Worm (Caenorhabditis elegans): ENCODE results near the gene C55B6.1.

Gene C55B6.1

DNA sequence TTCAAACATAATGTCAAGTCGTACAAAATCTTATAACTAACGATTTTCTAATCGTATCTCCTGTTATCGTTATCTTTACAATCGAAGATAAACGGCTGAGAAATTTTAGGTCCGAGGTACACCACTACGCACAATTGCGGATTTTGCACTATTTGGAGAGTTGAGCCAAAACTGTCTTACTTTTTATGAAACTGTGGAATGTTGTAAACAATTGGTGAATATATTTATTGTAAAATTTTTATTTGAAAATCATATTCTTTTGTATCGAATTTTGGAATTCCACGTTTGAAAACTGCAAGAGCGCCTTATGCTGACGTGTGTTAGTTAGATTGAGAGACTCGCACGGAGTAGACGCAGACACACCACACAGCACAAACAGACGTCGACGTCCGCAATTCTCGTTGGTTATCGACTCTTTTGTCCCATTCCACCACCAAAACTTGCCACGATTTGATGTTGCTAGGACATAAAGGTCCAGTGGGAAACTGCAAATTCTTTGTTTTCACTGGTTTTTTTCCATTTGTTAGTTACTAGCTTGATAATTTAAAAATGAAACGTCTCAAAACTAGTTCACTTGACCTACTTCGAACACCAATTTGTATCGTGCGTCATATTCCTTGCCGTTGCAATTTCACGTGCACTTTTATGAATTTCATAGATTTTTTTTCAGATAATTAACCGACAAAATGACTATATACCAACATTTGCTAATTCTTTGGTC lies 6.1 kb upstream of the C55B6.1 start, which contains the start of gene dnj-7 (continued):
- TF ChIP-seq nhr-237 (tag; optimal IDR thresholded peaks at IDR 0.05), result no peak
- 0 out of 2 replicates have a peak, but pooled peaks have one; percentile 22 for TF ChIP-seq grh-1 (GFP tag; IDR thresholded peaks at IDR 0.05)
- TF ChIP-seq fkh-8 (tag; optimal IDR thresholded peaks at IDR 0.05), result peak; percentile 2

DNA sequence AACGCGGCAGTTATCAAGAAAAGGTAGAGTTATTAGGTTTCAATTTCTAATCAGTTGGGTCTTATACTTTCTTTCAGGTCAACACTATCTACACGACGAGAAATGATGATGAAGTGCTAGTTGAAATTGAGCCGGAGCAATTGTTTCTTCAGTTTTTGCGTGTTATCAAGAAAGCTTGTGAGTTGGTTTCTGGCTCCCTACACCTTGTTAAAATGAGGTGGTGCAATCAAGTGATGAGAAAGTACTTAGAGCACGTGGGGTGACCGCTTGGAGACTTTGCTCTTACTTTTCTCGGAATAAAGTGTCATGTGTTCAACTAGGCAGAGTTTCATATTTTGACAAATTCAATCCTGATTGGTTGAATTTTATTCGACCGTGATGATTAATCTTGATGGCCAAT lies 311 bp downstream of the C55B6.1 start:
- TF ChIP-seq nhr-71 (tag; optimal IDR thresholded peaks at IDR 0.05) (peak; percentile 46), nhr-20 (tag; optimal IDR thresholded peaks at IDR 0.05) (peak; percentile 6), elt-2 (tag; optimal IDR thresholded peaks at IDR 0.05) (peak; percentile 93), nhr-85 (tag) (no peak), nhr-19 (GFP tag; conservative IDR thresholded peaks at IDR 0.05) (peak; percentile 30), mdl-1 (tag; optimal IDR thresholded peaks at IDR 0.05) (peak in 1 of 2 experiments; percentile 13), sup-37 (GFP tag; optimal IDR thresholded peaks at IDR 0.05) (no peak), rnt-1 (tag; optimal IDR thresholded peaks at IDR 0.05) (peak; percentile 13), lin-35 (GFP tag; optimal IDR thresholded peaks at IDR 0.05) (peak in 1 of 2 experiments; percentile 30)

DNA sequence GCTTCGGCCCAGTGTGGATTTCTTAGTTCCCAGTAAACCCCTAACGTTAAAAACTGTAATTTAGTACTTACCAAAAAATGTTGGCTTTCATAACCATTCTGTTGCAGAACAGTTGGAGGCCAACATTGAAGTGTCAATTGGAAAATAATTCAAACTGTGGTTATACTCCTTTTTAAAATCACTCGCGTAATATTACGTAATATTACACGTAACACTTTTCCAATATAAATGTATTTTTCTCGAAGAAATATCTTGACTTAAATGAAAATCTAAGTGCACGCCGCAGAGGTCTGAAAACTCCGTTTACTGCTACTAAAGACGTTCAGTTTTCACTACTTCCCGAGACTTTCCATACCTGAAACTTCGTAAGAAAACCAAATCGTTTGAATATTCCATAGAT lies 4.0 kb downstream of the C55B6.1 start:
- no peak for TF ChIP-seq tlp-1 (tag; optimal IDR thresholded peaks at IDR 0.05)
- no peak for TF ChIP-seq efl-1 (optimal IDR thresholded peaks at IDR 0.05)
- TF ChIP-seq efl-1 (GFP tag; optimal IDR thresholded peaks at IDR 0.05 in 1 of 2), result peak in 1 of 2 experiments; percentile 26
- no peak for TF ChIP-seq nhr-28 (tag; optimal IDR thresholded peaks at IDR 0.05)
- no peak for TF ChIP-seq ceh-88 (GFP tag; IDR thresholded peaks at IDR 0.05)

DNA sequence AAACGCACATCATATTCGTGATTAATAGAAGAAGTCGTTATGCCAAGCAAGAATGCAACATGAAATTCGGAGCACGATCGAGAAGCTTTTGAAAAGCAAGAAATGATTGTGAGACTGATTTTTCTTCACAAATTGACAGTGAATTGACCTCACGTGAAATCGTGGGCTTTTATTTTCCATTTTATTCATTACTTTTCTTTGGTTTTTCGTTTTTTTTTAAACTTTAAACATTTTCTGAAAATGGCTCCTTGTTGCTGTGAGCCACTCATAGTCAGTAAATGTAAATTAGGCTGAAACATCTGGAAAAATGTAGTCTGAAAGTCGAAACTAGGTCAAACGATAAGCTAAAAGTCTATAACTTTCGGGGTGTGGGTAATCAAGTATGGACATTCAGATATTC lies 5.0 kb downstream of the C55B6.1 start, which contains the start of gene C55B6.5:
TSS of gene C55B6.5 (minus strand) at position 101 of the 400 bp plus-strand sequence.
- TF ChIP-seq snu-23 (GFP tag; optimal IDR thresholded peaks at IDR 0.05) (no peak), zip-4 (GFP tag; optimal IDR thresholded peaks at IDR 0.05) (no peak), fkh-8 (tag; optimal IDR thresholded peaks at IDR 0.05) (no peak), lir-3 (tag; optimal IDR thresholded peaks at IDR 0.05; ENCODE audit: poor library complexity) (no peak), nhr-84 (tag; optimal IDR thresholded peaks at IDR 0.05) (no peak), unc-98 (GFP tag; IDR thresholded peaks at IDR 0.05) (no peak), mef-2 (tag; optimal IDR thresholded peaks at IDR 0.05) (no peak), xbp-1 (tag; optimal IDR thresholded peaks at IDR 0.05) (no peak), unc-30 (tag; optimal IDR thresholded peaks at IDR 0.05) (no peak), lin-39 (tag; optimal IDR thresholded peaks at IDR 0.05) (no peak), mdl-1 (tag; optimal IDR thresholded peaks at IDR 0.05) (no peak), C34B4.2 (tag; optimal IDR thresholded peaks at IDR 0.05) (no peak), nhr-47 (tag; optimal IDR thresholded peaks at IDR 0.05) (no peak), ama-1 (optimal IDR thresholded peaks at IDR 0.05) (no peak), mab-9 (GFP tag; IDR thresholded peaks at IDR 0.05) (no peak), fos-1 (tag; optimal IDR thresholded peaks at IDR 0.05) (no peak), skn-1 (tag; optimal IDR thresholded peaks at IDR 0.05) (no peak), unc-62 (GFP tag; optimal IDR thresholded peaks at IDR 0.05) (no peak)

DNA sequence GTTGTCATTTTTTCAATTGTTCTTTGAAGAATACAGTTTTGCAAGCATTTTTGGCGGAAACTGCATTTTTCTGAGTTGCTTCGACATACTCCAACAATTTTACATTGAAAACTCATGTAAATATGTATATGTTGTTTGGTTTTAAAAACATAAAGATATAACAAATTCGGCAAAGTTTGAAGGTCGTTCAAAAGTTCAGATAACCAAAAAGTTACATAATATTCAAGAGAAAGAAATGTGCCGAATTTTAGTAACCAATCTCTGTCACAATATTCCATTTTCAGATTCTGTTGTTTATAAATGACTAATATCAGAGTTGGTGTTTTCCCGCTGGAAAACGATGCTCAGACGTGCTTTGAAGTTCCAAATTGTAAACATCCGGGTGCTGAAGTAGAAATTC lies 6.3 kb downstream of the C55B6.1 start, which contains the start of gene ZK867.2:
TSS of gene ZK867.2 (plus strand) at position 301 of the 400 bp plus-strand sequence.
- no peak for TF ChIP-seq nhr-90 (tag; optimal IDR thresholded peaks at IDR 0.05; ENCODE audit: poor library complexity)
- no peak for TF ChIP-seq hpl-2 (GFP tag; optimal IDR thresholded peaks at IDR 0.05)
- no peak for TF ChIP-seq pqm-1 (tag; optimal IDR thresholded peaks at IDR 0.05)
- TF ChIP-seq F16B12.6 (tag; optimal IDR thresholded peaks at IDR 0.05), result no peak
- no peak for TF ChIP-seq vab-15 (tag; optimal IDR thresholded peaks at IDR 0.05)
- TF ChIP-seq xbp-1 (tag; optimal IDR thresholded peaks at IDR 0.05), result no peak
- no peak for TF ChIP-seq unc-62 (GFP tag; optimal IDR thresholded peaks at IDR 0.05)
- TF ChIP-seq C16A3.4 (tag; optimal IDR thresholded peaks at IDR 0.05), result no peak
- TF ChIP-seq lin-14 (GFP tag; optimal IDR thresholded peaks at IDR 0.05), result no peak
